Fruit fly (Drosophila melanogaster) whole organism: ENCODE measurements around the gene Pex2.

Experiments used
- Dll ChIP-seq: fragments of >200 bp; optimal IDR thresholded peaks from 2 replicates; lab custom pipeline; 2017
- pan ChIP-seq: fragments of >200 bp; optimal IDR thresholded peaks from 2 replicates; lab custom pipeline; 2017
- psq ChIP-seq: fragments of >200 bp; optimal IDR thresholded peaks from 2 replicates; lab custom pipeline; 2017

DNA sequence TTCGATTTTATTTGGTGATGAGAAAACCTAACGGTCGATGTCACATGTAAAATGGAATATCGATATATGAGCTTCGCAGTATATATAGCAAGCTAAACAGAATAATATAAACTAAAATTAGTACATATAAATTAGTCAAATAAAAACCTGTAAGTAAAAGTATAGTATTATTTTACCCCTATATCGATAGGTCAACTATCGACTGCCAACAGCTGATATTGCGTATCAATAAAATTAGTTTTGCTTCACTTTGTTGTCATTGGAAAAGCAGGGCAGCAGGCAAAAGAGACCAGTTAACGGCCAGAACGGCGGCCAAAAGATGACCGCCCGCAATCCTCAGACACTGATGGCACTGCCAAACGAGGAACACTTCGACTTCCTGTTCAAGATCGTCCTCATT, 41.9 kb upstream of the Pex2 start, which contains the start of gene Rab19:
- TF ChIP-seq psq, result no peak
- TF ChIP-seq pan (lab: Kevin White, UChicago), result no peak
- TF ChIP-seq Dll (lab: Kevin White, UChicago), result no peak
